Worm (Caenorhabditis elegans): ENCODE results near the gene nhr-176.

DNA sequence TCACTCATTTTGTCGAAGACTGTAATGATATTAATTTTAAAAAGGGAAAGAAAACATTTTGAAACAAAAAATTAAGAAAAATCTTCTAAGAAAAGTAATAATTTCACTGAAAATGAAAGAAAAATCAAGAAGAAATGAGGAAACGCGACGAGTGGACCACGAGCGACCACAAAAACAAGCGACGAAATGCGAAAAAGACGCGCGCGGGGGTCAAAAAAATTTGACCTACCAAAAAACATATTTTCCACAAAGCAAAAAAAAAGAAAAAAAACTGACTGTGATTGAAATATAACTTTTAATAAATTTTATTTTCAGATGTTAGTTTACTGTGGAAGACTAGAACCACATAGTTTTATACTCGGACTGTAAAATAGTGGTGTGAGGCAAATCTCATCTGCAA lies 12.3 kb upstream of the nhr-176 start, which contains the start of gene F14H3.6:
- TF ChIP-seq blmp-1 (tag; optimal IDR thresholded peaks at IDR 0.05), result no peak
- TF ChIP-seq nhr-12 (tag; optimal IDR thresholded peaks at IDR 0.05), result no peak
- no peak for TF ChIP-seq lsy-2 (tag; optimal IDR thresholded peaks at IDR 0.05)
- no peak for TF ChIP-seq nhr-237 (tag; optimal IDR thresholded peaks at IDR 0.05)
- no peak for TF ChIP-seq snpc-4 (tag; optimal IDR thresholded peaks at IDR 0.05)
- no peak for TF ChIP-seq cnd-1 (tag; optimal IDR thresholded peaks at IDR 0.05)
- no peak for TF ChIP-seq unc-62 (GFP tag; optimal IDR thresholded peaks at IDR 0.05)
- TF ChIP-seq sptf-1 (tag; optimal IDR thresholded peaks at IDR 0.05), result no peak
